Worm (Caenorhabditis elegans): Measurements from ENCODE around the gene rif-1.1.

The rif-1.1 gene

DNA sequence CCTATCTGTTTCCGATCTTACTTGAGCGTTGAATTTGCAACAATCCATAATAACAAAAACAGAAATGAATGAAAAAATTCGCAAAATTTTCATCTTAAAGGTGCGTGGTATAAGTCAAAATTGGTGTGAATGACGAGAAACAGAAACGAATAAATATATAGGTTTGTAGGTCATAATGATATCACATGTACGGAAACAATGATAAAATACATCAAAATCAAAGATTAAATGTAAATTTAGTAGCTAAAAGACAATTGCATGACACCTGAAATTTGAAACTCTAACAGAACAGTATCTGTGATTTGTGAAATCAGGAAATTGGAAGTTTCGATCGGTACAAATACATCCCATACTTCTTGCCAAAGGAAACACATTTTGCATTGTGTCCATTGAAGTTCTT lies 14.2 kb upstream of the rif-1.1 start, which contains the start of gene F11E6.9:
Gene F11E6.9, minus strand, starts transcription at position 101 of the 400 bp plus-strand sequence.
- TF ChIP-seq nhr-23 (tag; optimal IDR thresholded peaks at IDR 0.05): peak; percentile 9
- TF ChIP-seq tbx-2 (tag; optimal IDR thresholded peaks at IDR 0.05): no peak

- TF ChIP-seq nhr-23 (tag; optimal IDR thresholded peaks at IDR 0.05) (peak; percentile 22), ceh-16 (tag; optimal IDR thresholded peaks at IDR 0.05) (no peak), lin-39 (tag; optimal IDR thresholded peaks at IDR 0.05) (no peak), unc-62 (GFP tag; optimal IDR thresholded peaks at IDR 0.05) (no peak)
Observed at ce11 chrIV:17474047-17474446, 13.0 kb upstream of the rif-1.1 start.

ce11 chrIV:17473034-17473433 lies 12.0 kb upstream of the rif-1.1 start, which contains the start of gene gba-3:
gba-3 (plus strand) TSS chrIV:17473334.
- peak; percentile 3 for TF ChIP-seq nhr-23 (tag; optimal IDR thresholded peaks at IDR 0.05)
- peak; percentile 49 for TF ChIP-seq nhr-25 (tag; optimal IDR thresholded peaks at IDR 0.05)
- TF ChIP-seq zag-1 (tag; optimal IDR thresholded peaks at IDR 0.05): no peak
- no peak for TF ChIP-seq ceh-82 (tag; optimal IDR thresholded peaks at IDR 0.05)
- TF ChIP-seq ceh-9 (tag; optimal IDR thresholded peaks at IDR 0.05): no peak
- no peak for TF ChIP-seq nfya-1 (tag; optimal IDR thresholded peaks at IDR 0.05; ENCODE audit: insufficient read depth)
- no peak for TF ChIP-seq nhr-76 (tag; optimal IDR thresholded peaks at IDR 0.05)
- TF ChIP-seq fos-1 (tag; optimal IDR thresholded peaks at IDR 0.05): no peak
- no peak for TF ChIP-seq pha-4 (tag; optimal IDR thresholded peaks at IDR 0.05)
- TF ChIP-seq egl-5 (tag; optimal IDR thresholded peaks at IDR 0.05): no peak

DNA sequence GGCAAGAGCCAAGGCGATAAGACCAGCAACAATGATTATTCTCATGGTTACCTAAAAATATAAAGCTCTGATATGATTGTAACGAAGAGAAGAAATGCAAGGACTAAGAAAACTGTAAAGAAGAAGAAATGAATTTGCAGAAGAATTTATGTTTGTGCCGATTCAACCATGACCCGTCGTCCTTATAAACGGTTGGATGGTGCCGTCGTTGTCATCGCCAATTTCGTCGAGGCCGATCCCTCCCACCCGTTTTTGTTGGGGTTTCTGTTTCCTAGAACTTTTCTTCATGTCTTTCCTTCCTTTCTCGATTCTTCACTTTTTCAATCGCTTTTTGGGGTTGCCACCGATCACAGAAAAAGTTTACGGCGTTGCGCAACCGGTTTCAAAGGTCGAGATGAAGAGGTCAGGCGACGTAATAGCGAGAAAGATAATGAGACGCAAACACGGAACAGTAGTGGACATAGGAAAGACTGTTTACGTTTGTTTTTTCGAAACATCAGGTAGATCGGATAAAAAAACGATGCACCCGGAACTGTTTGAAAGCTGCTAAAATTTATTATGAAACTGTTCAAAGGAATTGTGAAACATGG lies 10.9 kb upstream of the rif-1.1 start, which contains the start of gene epic-1:
Gene epic-1, minus strand, starts transcription at position 51 of the 590 bp plus-strand sequence.
- TF ChIP-seq aly-2 (tag; optimal IDR thresholded peaks at IDR 0.05) (no peak), mml-1 (tag; optimal IDR thresholded peaks at IDR 0.05) (no peak), nhr-67 (tag; optimal IDR thresholded peaks at IDR 0.05) (no peak), nhr-76 (tag; optimal IDR thresholded peaks at IDR 0.05) (no peak), nhr-23 (tag; optimal IDR thresholded peaks at IDR 0.05) (peak; percentile 87), egl-27 (tag; optimal IDR thresholded peaks at IDR 0.05) (peak; percentile 4), ztf-11 (tag; optimal IDR thresholded peaks at IDR 0.05) (no peak), egl-5 (tag; optimal IDR thresholded peaks at IDR 0.05) (no peak), ceh-9 (tag; optimal IDR thresholded peaks at IDR 0.05) (no peak), sea-2 (GFP tag; optimal IDR thresholded peaks at IDR 0.05) (no peak), nhr-25 (tag; optimal IDR thresholded peaks at IDR 0.05) (peak; percentile 81), nhr-28 (tag; optimal IDR thresholded peaks at IDR 0.05) (no peak), elt-1 (tag; optimal IDR thresholded peaks at IDR 0.05) (no peak)

ce11 chrIV:17470096-17470602 lies 9.1 kb upstream of the rif-1.1 start, which contains the start of gene F11E6.4:
F11E6.4 (minus strand) TSS chrIV:17470354.
- TF ChIP-seq nhr-25 (tag; optimal IDR thresholded peaks at IDR 0.05) (peak; percentile 63), nhr-76 (tag; optimal IDR thresholded peaks at IDR 0.05) (peak; percentile 2), jun-1 (tag; optimal IDR thresholded peaks at IDR 0.05) (no peak), ama-1 (optimal IDR thresholded peaks at IDR 0.05) (peak; percentile 62), ceh-28 (tag; optimal IDR thresholded peaks at IDR 0.05) (peak; percentile 36), pha-4 (tag; optimal IDR thresholded peaks at IDR 0.05) (no peak)

- TF ChIP-seq snpc-4 (tag; optimal IDR thresholded peaks at IDR 0.05): peak; percentile 8
- TF ChIP-seq fos-1 (tag; optimal IDR thresholded peaks at IDR 0.05): no peak
- TF ChIP-seq pha-4 (tag; optimal IDR thresholded peaks at IDR 0.05): peak; percentile 51
- TF ChIP-seq ama-1 (optimal IDR thresholded peaks at IDR 0.05): no peak
Observed at ce11 chrIV:17467825-17468224, 6.8 kb upstream of the rif-1.1 start.

ce11 chrIV:17467325-17467724 lies 6.3 kb upstream of the rif-1.1 start, which contains the start of gene elo-2:
elo-2 (minus strand) TSS chrIV:17467408.
- peak; percentile 95 for TF ChIP-seq pqm-1 (tag; optimal IDR thresholded peaks at IDR 0.05)
- no peak for TF ChIP-seq nhr-28 (tag; optimal IDR thresholded peaks at IDR 0.05)
- no peak for TF ChIP-seq tbx-2 (tag; optimal IDR thresholded peaks at IDR 0.05)
- TF ChIP-seq nhr-25 (tag; optimal IDR thresholded peaks at IDR 0.05): no peak
- TF ChIP-seq aly-2 (tag; optimal IDR thresholded peaks at IDR 0.05): no peak
- no peak for TF ChIP-seq unc-39 (tag; optimal IDR thresholded peaks at IDR 0.05)
- no peak for TF ChIP-seq hmg-11 (tag; optimal IDR thresholded peaks at IDR 0.05)
- TF ChIP-seq elt-2 (tag; optimal IDR thresholded peaks at IDR 0.05): peak; percentile 95
- no peak for TF ChIP-seq nhr-12 (tag; optimal IDR thresholded peaks at IDR 0.05)
- TF ChIP-seq nhr-11 (tag; optimal IDR thresholded peaks at IDR 0.05): no peak
- TF ChIP-seq ceh-9 (tag; optimal IDR thresholded peaks at IDR 0.05): no peak
- no peak for TF ChIP-seq jun-1 (tag; optimal IDR thresholded peaks at IDR 0.05)
- no peak for TF ChIP-seq fos-1 (tag; optimal IDR thresholded peaks at IDR 0.05)
- no peak for TF ChIP-seq fkh-2 (tag; optimal IDR thresholded peaks at IDR 0.05)
- TF ChIP-seq sea-2 (GFP tag; optimal IDR thresholded peaks at IDR 0.05): no peak
- TF ChIP-seq nhr-67 (tag; optimal IDR thresholded peaks at IDR 0.05): no peak
